Fruit fly (Drosophila melanogaster) whole organism, embryonic: ENCODE results near the gene CG17032.

Source experiments
- ATbp ChIP-seq: fragments of 200-800 bp; sonication (Bioruptor generic); optimal IDR thresholded peaks from 2 replicates; lab custom pipeline; 2017; ENCODE audit warnings: missing biosample characterization, mild to moderate bottlenecking, missing genetic modification characterization, missing genetic modification reagents
- C15 ChIP-seq: fragments of 200-800 bp; sonication (Bioruptor generic); IDR thresholded peaks from 3 replicates; pipeline ENCODE4 v1.3.6; 2022; ENCODE audit warnings: missing biosample characterization, missing genetic modification characterization
- CG11085 ChIP-seq: fragments of 200-800 bp; sonication (Bioruptor generic); IDR thresholded peaks from 2 replicates; pipeline ENCODE4 v1.3.6; 2022; ENCODE audit warnings: missing biosample characterization, missing genetic modification characterization
- CG11504 ChIP-seq: fragments of 200-800 bp; sonication (Bioruptor generic); optimal IDR thresholded peaks from 3 replicates; lab custom pipeline; 2019; ENCODE audit warnings: missing biosample characterization, mild to moderate bottlenecking, missing genetic modification characterization, moderate library complexity
- CG13894 ChIP-seq: fragments of 200-800 bp; sonication (Bioruptor generic); optimal IDR thresholded peaks from 3 replicates; lab custom pipeline; 2018; ENCODE audit warnings: missing biosample characterization, mild to moderate bottlenecking, missing genetic modification characterization, moderate library complexity
- CG15479 ChIP-seq: fragments of 200-800 bp; sonication (Bioruptor generic); optimal IDR thresholded peaks from 3 replicates; lab custom pipeline; 2019; ENCODE audit warnings: missing biosample characterization, mild to moderate bottlenecking, missing genetic modification characterization, moderate library complexity
- CG16813 ChIP-seq: fragments of 200-800 bp; sonication (Bioruptor generic); IDR thresholded peaks from 3 replicates; pipeline ENCODE4 v1.3.6; 2022; ENCODE audit warnings: missing biosample characterization, missing genetic modification characterization; ENCODE audit not compliant: partially characterized antibody
- CG17328 ChIP-seq: fragments of 200-800 bp; sonication (Bioruptor generic); IDR thresholded peaks from 2 replicates; pipeline ENCODE4 v1.3.6; 2022; ENCODE audit warnings: missing biosample characterization, missing genetic modification characterization
- CG17359 ChIP-seq: fragments of 200-800 bp; sonication (Bioruptor generic); optimal IDR thresholded peaks from 3 replicates; lab custom pipeline; 2018; ENCODE audit warnings: missing biosample characterization, mild to moderate bottlenecking, missing genetic modification characterization, moderate library complexity
- CG17912 ChIP-seq: fragments of 200-800 bp; sonication (Bioruptor generic); optimal IDR thresholded peaks from 2 replicates; lab custom pipeline; 2018; ENCODE audit warnings: missing biosample characterization, mild to moderate bottlenecking, missing genetic modification characterization
- CG18619 ChIP-seq: fragments of 200-800 bp; sonication (Bioruptor generic); optimal IDR thresholded peaks from 3 replicates; lab custom pipeline; 2017; ENCODE audit warnings: missing biosample characterization, mild to moderate bottlenecking, missing genetic modification characterization
- CG2120 ChIP-seq: fragments of 200-800 bp; sonication (Bioruptor generic); optimal IDR thresholded peaks from 3 replicates; lab custom pipeline; 2016; ENCODE audit warnings: missing biosample characterization, missing genetic modification characterization
- CG2678 ChIP-seq: fragments of 200-800 bp; sonication (Bioruptor generic); optimal IDR thresholded peaks from 3 replicates; lab custom pipeline; 2019; ENCODE audit warnings: missing biosample characterization, mild to moderate bottlenecking, missing genetic modification characterization, moderate library complexity
- CG33557 ChIP-seq: fragments of 200-800 bp; sonication (Bioruptor generic); optimal IDR thresholded peaks from 2 replicates; lab custom pipeline; 2019; ENCODE audit warnings: missing biosample characterization, mild to moderate bottlenecking, missing genetic modification characterization, moderate library complexity
- CG4820 ChIP-seq: fragments of 200-800 bp; sonication (Bioruptor generic); optimal IDR thresholded peaks from 3 replicates; lab custom pipeline; 2016; ENCODE audit warnings: missing biosample characterization, missing genetic modification characterization
- CG7963 ChIP-seq: fragments of 200-800 bp; sonication (Bioruptor generic); IDR thresholded peaks from 3 replicates; pipeline ENCODE4 v1.3.6; 2022; ENCODE audit warnings: missing biosample characterization, missing genetic modification characterization; ENCODE audit not compliant: partially characterized antibody
- CrebB ChIP-seq: fragments of 200-800 bp; sonication (Bioruptor generic); optimal IDR thresholded peaks from 3 replicates; lab custom pipeline; 2018; ENCODE audit warnings: missing biosample characterization, mild to moderate bottlenecking, missing genetic modification characterization
- Dek ChIP-seq: fragments of 200-800 bp; sonication (Bioruptor generic); optimal IDR thresholded peaks from 3 replicates; lab custom pipeline; 2019; ENCODE audit warnings: missing biosample characterization, mild to moderate bottlenecking, missing genetic modification characterization, moderate library complexity
- Dip2 ChIP-seq: fragments of 200-800 bp; sonication (Bioruptor generic); IDR thresholded peaks from 2 replicates; pipeline ENCODE4 v1.3.6; 2022; ENCODE audit warnings: missing biosample characterization, missing genetic modification characterization
- Dip3 ChIP-seq: fragments of 200-800 bp; sonication (Bioruptor generic); optimal IDR thresholded peaks from 3 replicates; lab custom pipeline; 2016; ENCODE audit warnings: missing biosample characterization, missing genetic modification characterization
- Dref ChIP-seq: fragments of 200-800 bp; sonication (Bioruptor generic); IDR thresholded peaks from 2 replicates; pipeline ENCODE4 v1.3.6; 2022; ENCODE audit warnings: missing biosample characterization, missing genetic modification characterization
- E2f2 ChIP-seq: fragments of 200-800 bp; sonication (Bioruptor generic); IDR thresholded peaks from 2 replicates; pipeline ENCODE4 v1.3.6; 2022; ENCODE audit warnings: missing biosample characterization, missing genetic modification characterization
- ERR ChIP-seq: fragments of 200-800 bp; sonication (Bioruptor generic); optimal IDR thresholded peaks from 2 replicates; lab custom pipeline; 2016; ENCODE audit warnings: missing biosample characterization, missing genetic modification characterization
- Ets97D ChIP-seq: fragments of 200-800 bp; sonication (Bioruptor generic); optimal IDR thresholded peaks from 3 replicates; lab custom pipeline; 2016; ENCODE audit warnings: missing biosample characterization, missing genetic modification characterization
- Hmr ChIP-seq: fragments of 200-800 bp; sonication (Bioruptor generic); optimal IDR thresholded peaks from 3 replicates; lab custom pipeline; 2017; ENCODE audit warnings: mild to moderate bottlenecking, missing biosample characterization, missing genetic modification reagents, missing genetic modification characterization
- Hr39 ChIP-seq: fragments of >200 bp; optimal IDR thresholded peaks from 2 replicates; lab custom pipeline; 2017
- Jarid2 ChIP-seq: fragments of 200-800 bp; sonication (Bioruptor generic); optimal IDR thresholded peaks from 3 replicates; lab custom pipeline; 2017; ENCODE audit warnings: mild to moderate bottlenecking, missing biosample characterization, missing genetic modification reagents, missing genetic modification characterization
- MBD-R2 ChIP-seq: fragments of 200-800 bp; sonication (Bioruptor generic); IDR thresholded peaks from 2 replicates; pipeline ENCODE4 v1.3.6; 2022; ENCODE audit warnings: missing biosample characterization, missing genetic modification characterization
- NK7.1 ChIP-seq: fragments of 200-800 bp; sonication (Bioruptor generic); optimal IDR thresholded peaks from 3 replicates; lab custom pipeline; 2016; ENCODE audit warnings: missing biosample characterization, missing genetic modification characterization
- Nf-YA ChIP-seq: fragments of 200-800 bp; sonication (Bioruptor generic); IDR thresholded peaks from 2 replicates; pipeline ENCODE4 v1.3.6; 2022; ENCODE audit warnings: missing biosample characterization, missing genetic modification characterization
- Pdp1 ChIP-seq, 2 experiments: fragments of 200-800 bp; sonication (Bioruptor generic); optimal IDR thresholded peaks; 3 replicates each; lab custom pipeline; 2016; ENCODE audit warnings: missing biosample characterization in 2 of 2, missing genetic modification characterization in 2 of 2, mild to moderate bottlenecking in 1 of 2, moderate library complexity in 1 of 2
- Sin3A ChIP-seq: fragments of >200 bp; optimal IDR thresholded peaks from 2 replicates; lab custom pipeline; 2018
- Taf1 ChIP-seq: fragments of 200-800 bp; sonication (Bioruptor generic); IDR thresholded peaks from 2 replicates; pipeline ENCODE4 v1.3.6; 2022; ENCODE audit warnings: missing biosample characterization, missing genetic modification characterization
- Xrp1 ChIP-seq: fragments of 200-800 bp; sonication (Bioruptor generic); IDR thresholded peaks from 2 replicates; pipeline ENCODE4 v1.3.6; 2022; ENCODE audit warnings: missing biosample characterization, missing genetic modification characterization
- eyg ChIP-seq: fragments of 200-800 bp; sonication (Bioruptor generic); optimal IDR thresholded peaks from 3 replicates; lab custom pipeline; 2016; ENCODE audit warnings: missing biosample characterization, missing genetic modification characterization
- gce ChIP-seq: fragments of 200-800 bp; sonication (Bioruptor generic); IDR thresholded peaks from 3 replicates; pipeline ENCODE4 v1.3.6; 2022; ENCODE audit warnings: missing biosample characterization, missing genetic modification characterization
- hth ChIP-seq: fragments of >200 bp; optimal IDR thresholded peaks from 2 replicates; lab custom pipeline; 2017; ENCODE audit warnings: inconsistent platforms
- nau ChIP-seq: fragments of 200-800 bp; sonication (Bioruptor generic); optimal IDR thresholded peaks from 3 replicates; lab custom pipeline; 2017; ENCODE audit warnings: missing biosample characterization, mild to moderate bottlenecking, missing genetic modification characterization, missing genetic modification reagents
- phol ChIP-seq: fragments of 200-800 bp; sonication (Bioruptor generic); optimal IDR thresholded peaks from 3 replicates; lab custom pipeline; 2018; ENCODE audit warnings: missing biosample characterization, mild to moderate bottlenecking, missing genetic modification characterization, moderate library complexity
- schlank ChIP-seq: fragments of 200-800 bp; sonication (Bioruptor generic); optimal IDR thresholded peaks from 2 replicates; lab custom pipeline; 2018; ENCODE audit warnings: missing biosample characterization, mild to moderate bottlenecking, missing genetic modification characterization
- scrt ChIP-seq: fragments of 200-800 bp; sonication (Bioruptor generic); optimal IDR thresholded peaks from 2 replicates; lab custom pipeline; 2018; ENCODE audit warnings: missing biosample characterization, mild to moderate bottlenecking, missing genetic modification characterization, moderate library complexity
- sima ChIP-seq: fragments of 200-800 bp; sonication (Bioruptor generic); optimal IDR thresholded peaks from 2 replicates; lab custom pipeline; 2016; ENCODE audit warnings: missing biosample characterization, missing genetic modification characterization
- slp2 ChIP-seq: fragments of 200-800 bp; sonication (Bioruptor generic); optimal IDR thresholded peaks from 2 replicates; lab custom pipeline; 2016; ENCODE audit warnings: missing biosample characterization, missing genetic modification characterization
- sr ChIP-seq: fragments of 200-800 bp; sonication (Bioruptor generic); IDR thresholded peaks from 3 replicates; pipeline ENCODE4 v1.3.6; 2022; ENCODE audit warnings: missing biosample characterization, missing genetic modification characterization
- ssp ChIP-seq: fragments of 200-800 bp; sonication (Bioruptor generic); IDR thresholded peaks from 2 replicates; pipeline ENCODE4 v1.3.6; 2022; ENCODE audit warnings: missing biosample characterization, missing genetic modification characterization
- sug ChIP-seq: fragments of 200-800 bp; optimal IDR thresholded peaks from 2 replicates; lab custom pipeline; 2019; ENCODE audit warnings: missing biosample characterization, mild to moderate bottlenecking, missing genetic modification characterization, moderate library complexity
- tup ChIP-seq: fragments of 200-800 bp; sonication (Bioruptor generic); optimal IDR thresholded peaks from 2 replicates; lab custom pipeline; 2016; ENCODE audit warnings: missing biosample characterization, mild to moderate bottlenecking, missing genetic modification characterization, moderate library complexity
- usp ChIP-seq: fragments of >200 bp; optimal IDR thresholded peaks from 2 replicates; lab custom pipeline; 2017; ENCODE audit warnings: missing biosample characterization, missing genetic modification characterization
- wek ChIP-seq: fragments of 200-800 bp; sonication (Bioruptor generic); optimal IDR thresholded peaks from 3 replicates; lab custom pipeline; 2018; ENCODE audit warnings: missing biosample characterization, mild to moderate bottlenecking, missing genetic modification characterization, moderate library complexity
- zf30C ChIP-seq: fragments of 200-800 bp; sonication (Bioruptor generic); optimal IDR thresholded peaks from 3 replicates; lab custom pipeline; 2018; ENCODE audit warnings: missing biosample characterization, mild to moderate bottlenecking, missing genetic modification characterization

Gene CG17032

dm6 chr3L:15982783-15983432 lies 24.3 kb downstream of the CG17032 start, which contains the start of the genes brm and Arl1 (continued):
- TF ChIP-seq CG17328 (GFP tag; lab: Robert Waterston, UW), result peak; percentile 99
- TF ChIP-seq sima (GFP tag; lab: Kevin White, UChicago), result peak; percentile 71
- TF ChIP-seq Dek, result peak; percentile 97
- peak; percentile 97 for TF ChIP-seq Nf-YA
- TF ChIP-seq Hr39 (lab: Kevin White, UChicago), result no peak
- TF ChIP-seq C15 (GFP tag; lab: Robert Waterston, UW), result peak; percentile 99
- peak; percentile 69 for TF ChIP-seq ERR
- TF ChIP-seq Hmr (GFP tag; lab: Kevin White, UChicago), result peak; percentile 97
- TF ChIP-seq CG18619 (GFP tag; lab: Kevin White, UChicago), result peak; percentile 98
- TF ChIP-seq gce (GFP tag; lab: Robert Waterston, UW), result peak; percentile 98
- peak; percentile 94 for TF ChIP-seq scrt (GFP tag; lab: Kevin White, UChicago)
- peak; percentile 60 for TF ChIP-seq zf30C (GFP tag; lab: Kevin White, UChicago)
- TF ChIP-seq Ets97D (GFP tag; lab: Kevin White, UChicago), result peak; percentile 85
- peak; percentile 72 for TF ChIP-seq wek
- peak; percentile 52 for TF ChIP-seq NK7.1 (GFP tag; lab: Kevin White, UChicago)
- TF ChIP-seq Dref (GFP tag; lab: Robert Waterston, UW), result peak; percentile 54
- TF ChIP-seq E2f2 (GFP tag; lab: Robert Waterston, UW), result peak; percentile 86
- no peak for TF ChIP-seq hth
- TF ChIP-seq CG17359 (tag; lab: Kevin White, UChicago), result peak; percentile 98
- peak; percentile 92 to 93 for TF ChIP-seq Pdp1 (GFP tag; optimal IDR thresholded peaks at IDR 0.05; lab: Kevin White, UChicago)
- peak; percentile 97 for TF ChIP-seq CG11504 (tag; lab: Kevin White, UChicago)
- TF ChIP-seq CG16813 (GFP tag; lab: Robert Waterston, UW), result peak; percentile 39; the same call in 1 of the 3 replicates
- TF ChIP-seq CG13894 (tag; lab: Kevin White, UChicago), result peak; percentile 98
- no peak for TF ChIP-seq usp
- peak; percentile 97 for TF ChIP-seq CG2120 (GFP tag; lab: Kevin White, UChicago)
- TF ChIP-seq CG7963, result no peak
- TF ChIP-seq MBD-R2 (GFP tag; lab: Robert Waterston, UW), result peak; percentile 100
- TF ChIP-seq slp2 (GFP tag; lab: Kevin White, UChicago), result peak; percentile 62
- peak; percentile 100 for TF ChIP-seq phol
- TF ChIP-seq Xrp1 (GFP tag; lab: Robert Waterston, UW), result peak; percentile 99
- TF ChIP-seq CG15479 (GFP tag; lab: Kevin White, UChicago), result peak; percentile 33
- peak; percentile 63 for TF ChIP-seq Sin3A (lab: Kevin White, UChicago)
- TF ChIP-seq CG17912 (GFP tag; lab: Kevin White, UChicago), result peak; percentile 98
- peak; percentile 90 for TF ChIP-seq ATbp (GFP tag; lab: Kevin White, UChicago)
- peak; percentile 99 for TF ChIP-seq CG2678 (tag; lab: Kevin White, UChicago)
- peak; percentile 97 for TF ChIP-seq Taf1 (GFP tag; lab: Robert Waterston, UW)
- peak; percentile 95 for TF ChIP-seq sr
- TF ChIP-seq Dip3, result peak; percentile 90
- peak; percentile 57 for TF ChIP-seq eyg (GFP tag; lab: Kevin White, UChicago)
- peak; percentile 98 for TF ChIP-seq CG33557 (GFP tag; lab: Kevin White, UChicago)
- peak; percentile 84 for TF ChIP-seq Jarid2
- peak; percentile 97 for TF ChIP-seq CG4820 (GFP tag; lab: Kevin White, UChicago)
- TF ChIP-seq CG11085, result peak; percentile 99
- TF ChIP-seq ssp (GFP tag; lab: Robert Waterston, UW), result peak; percentile 96
- peak; percentile 92 for TF ChIP-seq schlank (tag; lab: Kevin White, UChicago)
- TF ChIP-seq nau (GFP tag; lab: Kevin White, UChicago), result no peak
- peak; percentile 80 for TF ChIP-seq Dip2 (GFP tag; lab: Robert Waterston, UW)
- TF ChIP-seq tup (GFP tag; lab: Kevin White, UChicago), result peak; percentile 96
- TF ChIP-seq CrebB (tag; lab: Kevin White, UChicago), result peak; percentile 94
- peak; percentile 98 for TF ChIP-seq sug (tag; lab: Kevin White, UChicago)
